Worm (Caenorhabditis elegans) whole organism, L1 larva: Measurements from ENCODE around the gene F08B12.11.
A peak's percentile ranks its signal among the peaks of the same experiment; 100 is the strongest.

Source experiments
- ces-1 ChIP-seq: fragments of 150-350 bp; optimal IDR thresholded peaks from 2 replicates; lab custom pipeline; 2014; ENCODE audit warnings: missing biosample characterization, missing genetic modification reagents, missing genetic modification characterization
- dpl-1 ChIP-seq, 3 experiments: fragments of 150-350 bp in 2 of 3; sonication (generic microtip) in 1 of 3; optimal IDR thresholded peaks; 2 replicates each; lab custom pipeline; 2014 to 2017; ENCODE audit warnings: missing biosample characterization in 3 of 3, missing genetic modification characterization in 3 of 3, missing genetic modification reagents in 3 of 3
- fkh-10 ChIP-seq: sonication (generic microtip); optimal IDR thresholded peaks from 2 replicates; lab custom pipeline; 2017; ENCODE audit warnings: missing biosample characterization, missing genetic modification reagents, missing genetic modification characterization
- lin-39 ChIP-seq: fragments of 150-350 bp; optimal IDR thresholded peaks from 2 replicates; lab custom pipeline; 2014; ENCODE audit warnings: missing biosample characterization, missing genetic modification reagents, missing genetic modification characterization
- nhr-20 ChIP-seq: sonication (generic microtip); optimal IDR thresholded peaks from 2 replicates; lab custom pipeline; 2016; ENCODE audit warnings: mild to moderate bottlenecking, missing genetic modification characterization, missing compliant biosample characterization
- snpc-4 ChIP-seq: fragments of 150-350 bp; optimal IDR thresholded peaks from 2 replicates; lab custom pipeline; 2014; ENCODE audit warnings: missing biosample characterization, missing genetic modification characterization
- sox-4 ChIP-seq: sonication (generic microtip); optimal IDR thresholded peaks from 2 replicates; lab custom pipeline; 2016; ENCODE audit warnings: missing genetic modification characterization, missing compliant biosample characterization
- swsn-7 ChIP-seq: sonication (generic microtip); optimal IDR thresholded peaks from 2 replicates; lab custom pipeline; 2016; ENCODE audit warnings: missing genetic modification characterization, missing compliant biosample characterization
- zag-1 ChIP-seq: fragments of 150-350 bp; optimal IDR thresholded peaks from 2 replicates; lab custom pipeline; 2014; ENCODE audit warnings: missing biosample characterization, missing genetic modification characterization
- zip-4 ChIP-seq: fragments of 200-800 bp; sonication (Bioruptor generic); optimal IDR thresholded peaks from 2 replicates; lab custom pipeline; 2018; ENCODE audit warnings: mild to moderate bottlenecking, missing genetic modification characterization, moderate library complexity, missing compliant biosample characterization

DNA sequence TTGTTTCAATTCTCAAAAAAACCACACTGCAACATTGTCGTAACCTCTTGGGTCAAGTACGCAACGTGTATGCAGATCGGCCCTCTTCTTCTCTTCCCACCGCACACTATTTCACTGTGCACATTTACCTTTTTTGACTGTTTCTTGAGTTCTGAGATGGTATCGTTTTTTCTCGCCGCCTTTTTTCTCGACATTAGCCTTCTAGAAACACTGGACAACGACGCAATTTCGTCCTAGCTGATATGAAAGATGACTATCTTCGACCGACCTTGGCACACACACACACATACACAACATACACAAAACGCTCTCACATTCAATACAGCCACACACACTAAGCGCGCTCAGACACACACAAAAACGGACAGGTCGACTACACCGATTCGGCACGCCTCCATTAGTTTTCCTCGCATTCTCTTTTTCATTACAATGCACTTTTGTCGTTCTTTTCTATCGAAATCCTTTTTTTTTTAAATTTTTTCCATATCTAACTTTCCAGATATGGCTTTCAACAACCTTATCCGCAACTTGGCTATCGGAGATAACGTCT, 45.4 kb upstream of the F08B12.11 start, which contains the start of gene aco-1:
- no peak for TF ChIP-seq snpc-4 (tag; lab: Kevin White, UChicago)
- TF ChIP-seq lin-39, result no peak
- peak; percentile 34 for TF ChIP-seq swsn-7 (tag; lab: Kevin White, UChicago)
- TF ChIP-seq zag-1 (tag; lab: Kevin White, UChicago), result no peak
- peak in 2 of 3 experiments; percentile 28 to 30 for TF ChIP-seq dpl-1 (GFP tag; optimal IDR thresholded peaks at IDR 0.05; lab: Kevin White, UChicago)
- TF ChIP-seq ces-1 (GFP tag; lab: Kevin White, UChicago), result no peak
- peak; percentile 65 for TF ChIP-seq nhr-20
- TF ChIP-seq fkh-10 (GFP tag; lab: Kevin White, UChicago), result no peak
- no peak for TF ChIP-seq zip-4 (GFP tag; lab: Kevin White, UChicago)
- TF ChIP-seq sox-4, result no peak
